Worm (Caenorhabditis elegans) whole organism, dauer: Measurements from ENCODE around the gene col-84.

Source experiments
- unc-62 ChIP-seq: sonication (generic microtip); optimal IDR thresholded peaks from 2 replicates; lab custom pipeline; 2017; ENCODE audit warnings: missing biosample characterization, missing genetic modification reagents, missing genetic modification characterization

col-84 gene

DNA sequence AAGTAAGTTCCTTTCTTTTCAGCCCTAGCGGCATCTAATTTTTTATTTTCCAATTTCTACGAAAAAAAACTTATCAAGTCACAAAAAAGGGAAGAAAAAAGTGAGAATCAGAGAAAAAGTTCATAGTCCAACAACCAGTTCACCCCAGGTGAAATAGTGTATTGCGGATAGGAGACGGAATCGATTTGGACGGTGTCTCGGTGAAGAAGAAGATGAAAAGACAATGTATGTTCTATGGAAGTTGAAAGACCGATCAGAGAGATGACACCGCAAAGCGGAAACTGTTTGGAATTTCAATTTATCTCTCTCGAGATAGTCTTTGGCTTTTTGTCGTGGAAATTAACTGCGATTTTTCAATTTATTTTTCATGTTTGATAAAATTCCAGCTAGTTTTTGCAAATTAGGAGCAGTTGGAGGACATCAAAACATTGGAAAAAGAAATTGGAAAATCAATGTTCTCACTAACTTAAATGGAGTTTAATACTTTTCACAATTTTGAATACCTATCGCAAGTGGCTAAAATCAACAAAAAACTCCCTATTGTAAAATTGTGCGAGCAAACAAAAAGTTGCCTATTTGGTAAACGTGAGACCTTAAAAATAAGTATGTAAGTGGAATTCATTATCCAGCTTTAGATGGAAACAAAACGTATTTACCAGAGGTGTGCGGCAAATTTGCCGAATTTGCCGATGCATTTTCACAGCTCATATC lies 16.0 kb upstream of the col-84 start:
- no peak for TF ChIP-seq unc-62 (GFP tag; lab: Kevin White, UChicago)

DNA sequence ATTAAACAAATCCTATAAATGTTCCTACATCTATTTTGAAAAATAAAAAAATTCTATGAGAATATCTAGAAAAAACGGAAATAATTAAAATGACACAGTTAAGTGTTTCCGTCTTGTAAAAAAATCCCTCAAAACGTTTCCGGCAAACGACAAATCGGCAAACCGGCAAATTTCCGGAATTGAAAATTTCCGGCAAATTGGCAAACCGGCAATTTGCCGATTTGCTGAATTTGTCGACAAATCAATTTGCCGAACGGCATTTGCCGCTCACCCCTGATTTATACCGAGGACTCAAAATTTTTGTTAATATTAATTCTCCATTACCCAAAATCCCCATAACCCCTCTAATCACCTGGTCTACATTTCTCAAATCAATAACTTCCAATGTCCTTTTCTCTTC lies 15.2 kb upstream of the col-84 start:
- no peak for TF ChIP-seq unc-62 (GFP tag; lab: Kevin White, UChicago)

DNA sequence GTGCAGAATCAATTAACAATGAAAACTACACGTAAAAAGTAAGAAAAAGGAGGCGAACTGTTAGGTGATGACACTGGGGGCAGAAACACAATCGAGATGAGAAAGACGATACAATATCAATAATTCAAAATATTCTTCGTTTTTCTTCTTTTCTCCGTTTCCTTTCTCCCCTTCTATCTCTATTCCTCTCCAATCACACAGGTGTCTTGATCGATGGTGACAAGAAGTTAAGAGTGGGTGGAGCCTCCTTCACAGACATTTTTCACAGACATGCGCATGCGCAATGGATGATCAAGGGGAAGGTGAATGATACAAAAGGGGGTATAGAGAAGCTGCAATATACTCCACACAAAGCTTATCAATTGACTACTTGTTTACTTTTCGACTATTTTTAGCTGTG lies 13.6 kb upstream of the col-84 start:
- TF ChIP-seq unc-62 (GFP tag; lab: Kevin White, UChicago) = no peak

DNA sequence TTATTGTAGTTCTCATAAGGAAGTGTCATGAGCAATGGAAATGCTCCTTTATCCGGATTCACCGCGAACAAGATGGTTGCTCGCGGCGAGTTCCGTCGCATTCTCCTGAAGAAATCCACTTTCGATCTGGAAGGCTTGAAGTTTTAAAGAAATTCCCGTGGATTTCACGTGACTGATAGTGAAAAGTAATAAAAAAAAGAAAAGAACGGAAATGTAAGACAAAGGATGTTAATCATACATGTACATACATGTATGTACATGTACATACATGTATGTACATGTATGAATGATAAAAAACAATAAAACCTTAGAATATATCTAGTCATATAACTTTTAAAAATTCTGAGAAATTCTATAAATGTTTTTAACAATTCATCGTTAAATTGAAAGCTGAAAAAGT lies 12.0 kb upstream of the col-84 start, which contains the start of gene clh-1:
Gene clh-1 (minus strand): TSS at position 101 of the 400 bp plus-strand sequence.
- no peak for TF ChIP-seq unc-62 (GFP tag; lab: Kevin White, UChicago)

DNA sequence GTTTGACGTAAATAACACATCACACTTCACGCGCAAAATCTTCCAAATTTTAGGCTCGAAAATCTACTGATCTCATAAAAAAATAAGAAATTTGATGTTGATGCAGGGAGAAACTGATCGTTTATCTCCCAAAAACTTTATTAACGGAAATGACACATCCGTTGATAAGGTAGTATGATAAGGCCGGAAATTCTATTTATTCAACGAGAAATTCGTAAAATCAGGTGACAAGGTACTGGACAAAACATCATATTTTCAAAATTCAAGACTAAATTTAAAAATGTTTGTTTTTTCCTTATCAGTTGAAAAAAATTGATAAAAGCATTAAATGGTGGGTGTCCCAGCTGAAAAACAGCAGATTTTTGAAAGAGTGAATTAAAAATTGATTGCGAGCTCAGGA lies 8.5 kb upstream of the col-84 start:
- no peak for TF ChIP-seq unc-62 (GFP tag; lab: Kevin White, UChicago)

DNA sequence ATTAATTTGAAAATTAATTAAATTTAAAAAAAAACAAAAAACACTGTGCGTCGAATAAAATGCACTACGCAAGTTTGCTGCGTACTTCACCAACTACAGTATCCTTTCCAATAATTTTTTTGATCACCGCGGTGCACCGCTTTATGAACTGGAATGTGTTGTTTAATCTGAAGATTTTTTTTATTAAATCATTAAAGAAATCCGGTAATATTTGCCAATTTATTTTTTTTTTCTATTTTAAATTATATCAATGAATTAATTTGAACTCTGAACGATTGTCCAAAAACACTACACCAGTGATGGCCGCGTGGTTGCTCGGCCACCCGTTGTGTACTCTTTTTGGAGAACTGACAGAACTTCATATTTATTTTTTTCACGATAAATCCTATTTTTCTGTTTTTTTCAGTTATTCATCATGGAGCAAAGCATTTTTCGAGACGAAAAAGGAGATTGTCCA lies 7.7 kb upstream of the col-84 start, which contains the start of gene K12D12.5:
Gene K12D12.5 (plus strand): TSS at position 407 of the 457 bp plus-strand sequence.
- no peak for TF ChIP-seq unc-62 (GFP tag; lab: Kevin White, UChicago)

DNA sequence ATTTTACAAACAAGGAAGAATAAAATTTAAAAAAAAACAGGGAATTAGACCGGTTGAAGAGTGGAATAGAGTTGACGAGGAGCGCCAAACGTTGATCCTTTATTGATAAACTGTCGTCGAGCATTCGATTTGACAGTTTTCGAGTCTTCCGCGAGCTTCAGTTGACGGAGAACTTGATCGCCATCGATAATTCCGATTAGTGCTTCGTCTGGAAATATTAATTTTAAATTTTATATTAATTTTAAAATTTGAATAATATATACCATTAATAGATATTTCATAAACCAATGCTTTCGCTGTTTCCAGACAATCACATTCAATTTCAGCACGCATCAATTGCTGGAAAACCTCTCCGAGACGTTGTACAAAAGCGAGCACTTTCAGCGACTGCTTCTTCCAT lies 2.7 kb upstream of the col-84 start, which contains the start of gene K12D12.4:
Gene K12D12.4 (minus strand): TSS at position 101 of the 400 bp plus-strand sequence.
- no peak for TF ChIP-seq unc-62 (GFP tag; lab: Kevin White, UChicago)

DNA sequence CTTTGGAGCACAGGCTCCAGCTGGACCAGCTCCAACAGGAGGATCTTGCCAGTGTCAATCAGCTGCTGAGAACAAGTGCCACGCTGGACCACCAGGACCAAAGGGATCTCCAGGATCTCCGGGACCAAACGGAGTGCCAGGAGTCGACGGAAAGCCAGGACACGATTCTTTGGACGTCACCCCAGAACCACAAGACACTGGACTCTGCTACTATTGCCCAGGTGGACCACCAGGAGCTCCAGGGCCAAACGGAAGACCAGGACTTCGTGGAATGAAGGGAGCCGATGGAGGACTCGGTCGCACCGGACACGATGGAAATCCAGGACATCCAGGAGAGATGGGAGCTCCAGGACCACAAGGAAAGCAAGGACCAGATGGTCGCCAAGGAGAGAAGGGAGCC lies 559 bp downstream of the col-84 start:
- TF ChIP-seq unc-62 (GFP tag; lab: Kevin White, UChicago) = no peak

DNA sequence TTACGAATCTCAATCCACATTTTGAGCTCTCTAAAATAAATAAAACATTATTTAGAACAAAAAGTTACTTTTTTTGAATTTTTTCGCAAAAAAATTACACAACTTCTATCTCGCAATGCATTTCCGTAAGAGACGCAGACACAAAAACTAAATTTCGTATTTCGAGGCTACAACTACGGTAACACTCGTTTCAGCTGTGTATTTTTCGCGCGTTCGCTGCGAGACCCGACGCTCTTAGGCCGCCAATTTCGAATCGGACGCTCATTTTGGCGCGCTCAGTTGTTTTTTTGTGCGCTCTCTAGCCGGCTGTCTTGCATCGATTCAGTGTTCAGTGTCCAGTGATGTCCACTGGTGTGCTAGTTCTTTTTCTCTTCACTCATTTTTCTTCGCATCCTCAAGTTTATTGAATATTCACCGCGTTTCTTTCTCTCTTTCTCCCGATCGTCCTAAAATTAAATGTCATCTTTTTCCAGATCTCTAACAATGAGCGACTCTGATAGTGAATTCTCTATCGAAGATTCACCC lies 6.4 kb downstream of the col-84 start, which contains the start of the genes npp-3 and top-2:
Gene npp-3 (minus strand): TSS at position 115 of the 525 bp plus-strand sequence.
Gene top-2 (plus strand): TSS at position 475 of the 525 bp plus-strand sequence.
- no peak for TF ChIP-seq unc-62 (GFP tag; lab: Kevin White, UChicago)

DNA sequence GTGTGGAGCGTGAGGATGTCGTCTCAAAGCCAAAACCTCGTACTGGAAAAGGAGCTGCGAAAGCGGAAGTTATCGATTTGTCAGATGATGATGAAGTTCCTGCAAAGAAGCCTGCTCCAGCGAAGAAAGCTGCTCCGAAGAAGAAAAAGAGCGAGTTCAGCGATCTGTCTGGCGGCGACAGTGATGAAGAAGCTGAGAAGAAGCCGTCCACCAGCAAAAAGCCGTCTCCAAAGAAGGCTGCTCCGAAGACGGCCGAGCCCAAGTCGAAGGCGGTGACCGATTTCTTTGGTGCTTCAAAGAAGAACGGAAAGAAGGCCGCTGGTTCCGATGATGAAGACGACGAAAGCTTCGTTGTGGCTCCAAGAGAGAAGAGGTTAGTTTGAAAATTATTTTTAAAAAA lies 11.4 kb downstream of the col-84 start:
- TF ChIP-seq unc-62 (GFP tag; lab: Kevin White, UChicago) = no peak

DNA sequence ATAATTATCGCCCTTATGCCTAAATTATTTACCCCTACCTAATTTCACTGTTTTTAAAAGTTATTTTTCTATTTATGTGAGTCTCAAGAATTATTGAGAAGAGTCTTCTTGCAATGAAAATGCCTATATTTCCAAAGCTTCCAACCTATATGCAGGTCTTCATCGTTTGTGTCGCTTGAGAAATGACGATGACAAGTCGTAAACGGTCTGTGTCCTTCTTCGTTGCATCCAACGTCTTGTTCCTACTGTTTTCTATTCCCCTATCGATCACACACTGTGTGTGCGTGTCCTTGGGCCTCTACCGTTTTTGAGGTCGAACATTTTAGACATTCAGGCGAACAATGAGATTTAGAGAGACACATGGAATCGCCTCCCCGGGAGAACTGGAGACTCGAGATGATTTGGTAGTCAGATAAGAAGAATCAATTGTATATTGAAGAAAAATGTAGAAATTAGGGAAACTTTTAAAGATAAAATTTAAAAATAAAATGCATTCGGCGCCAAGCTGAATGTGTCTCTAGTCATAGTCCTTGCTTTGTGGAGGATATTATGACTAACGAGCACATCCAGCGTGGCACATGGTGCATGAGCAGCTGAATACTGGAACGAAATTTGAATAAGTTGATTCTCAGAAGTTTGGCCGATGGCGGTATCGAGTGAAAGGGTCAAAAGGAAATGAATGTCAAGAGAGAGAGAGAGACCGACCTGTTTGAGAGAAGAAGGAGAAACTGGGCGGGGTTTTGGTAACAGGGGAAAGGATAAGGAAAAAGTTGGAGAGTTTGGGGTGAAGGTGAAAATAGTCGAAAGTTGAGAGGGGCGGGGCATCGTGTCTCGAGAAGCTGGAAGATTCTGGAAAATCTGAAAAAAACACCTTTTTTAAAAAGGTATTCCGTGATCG lies 12.4 kb downstream of the col-84 start:
- TF ChIP-seq unc-62 (GFP tag; lab: Kevin White, UChicago) = no peak

DNA sequence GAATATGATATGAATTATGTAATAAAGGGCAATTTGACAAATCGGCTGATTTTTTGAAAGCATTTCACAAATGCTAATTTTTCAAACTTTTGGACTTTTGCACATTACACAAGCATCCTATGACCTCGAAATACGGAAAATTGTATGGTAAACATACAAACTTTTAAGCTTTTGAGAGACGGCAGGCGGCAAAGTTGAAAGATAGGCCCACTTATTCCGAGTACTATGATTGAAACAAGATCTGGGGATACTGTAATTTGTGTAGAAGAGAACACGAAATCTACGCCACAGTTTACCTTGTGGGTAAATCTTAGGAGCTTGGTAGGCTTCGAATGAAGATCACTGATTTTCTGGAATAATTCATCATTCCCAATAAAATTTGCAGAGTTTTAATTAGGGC lies 15.3 kb downstream of the col-84 start, which contains the start of gene ZK930.6:
Gene ZK930.6 (plus strand): TSS at position 301 of the 400 bp plus-strand sequence.
- TF ChIP-seq unc-62 (GFP tag; lab: Kevin White, UChicago) = no peak

DNA sequence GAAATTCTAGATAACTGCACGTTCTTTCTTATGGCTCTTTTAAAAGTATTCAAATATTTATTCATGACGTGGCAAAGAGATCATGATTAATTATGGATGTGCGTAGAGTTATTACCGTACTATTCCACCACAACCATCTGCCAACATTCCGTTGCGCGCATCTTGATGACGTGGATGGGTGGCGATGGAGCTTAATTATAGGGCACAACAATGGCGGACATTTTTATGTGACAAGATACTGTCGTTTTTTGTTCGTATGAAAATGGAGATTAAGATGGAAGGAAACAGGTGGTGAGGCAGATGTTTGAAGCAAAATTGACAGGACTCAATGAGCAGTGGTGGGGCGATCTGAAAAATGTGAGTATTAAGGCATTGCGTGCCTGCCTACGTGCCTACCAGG lies 19.4 kb downstream of the col-84 start:
- no peak for TF ChIP-seq unc-62 (GFP tag; lab: Kevin White, UChicago)

DNA sequence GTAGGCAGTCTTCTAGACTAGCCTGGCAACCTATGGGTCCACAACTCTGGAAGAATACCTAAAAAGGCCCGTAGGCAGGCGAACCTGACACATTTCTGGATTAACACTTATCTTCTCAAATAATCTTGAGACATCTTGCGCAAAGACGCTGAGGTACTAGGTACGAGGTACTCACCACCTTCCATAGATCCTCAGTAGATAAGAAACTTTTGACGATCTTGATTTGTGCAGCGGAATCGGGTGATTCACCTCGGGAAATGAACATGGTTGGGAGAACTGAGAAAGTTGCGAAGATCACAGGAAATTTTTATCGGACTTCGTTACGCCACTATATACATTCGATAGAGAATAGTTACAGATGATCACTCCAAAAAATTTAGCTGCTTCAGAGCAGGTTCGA lies 19.8 kb downstream of the col-84 start:
- no peak for TF ChIP-seq unc-62 (GFP tag; lab: Kevin White, UChicago)

DNA sequence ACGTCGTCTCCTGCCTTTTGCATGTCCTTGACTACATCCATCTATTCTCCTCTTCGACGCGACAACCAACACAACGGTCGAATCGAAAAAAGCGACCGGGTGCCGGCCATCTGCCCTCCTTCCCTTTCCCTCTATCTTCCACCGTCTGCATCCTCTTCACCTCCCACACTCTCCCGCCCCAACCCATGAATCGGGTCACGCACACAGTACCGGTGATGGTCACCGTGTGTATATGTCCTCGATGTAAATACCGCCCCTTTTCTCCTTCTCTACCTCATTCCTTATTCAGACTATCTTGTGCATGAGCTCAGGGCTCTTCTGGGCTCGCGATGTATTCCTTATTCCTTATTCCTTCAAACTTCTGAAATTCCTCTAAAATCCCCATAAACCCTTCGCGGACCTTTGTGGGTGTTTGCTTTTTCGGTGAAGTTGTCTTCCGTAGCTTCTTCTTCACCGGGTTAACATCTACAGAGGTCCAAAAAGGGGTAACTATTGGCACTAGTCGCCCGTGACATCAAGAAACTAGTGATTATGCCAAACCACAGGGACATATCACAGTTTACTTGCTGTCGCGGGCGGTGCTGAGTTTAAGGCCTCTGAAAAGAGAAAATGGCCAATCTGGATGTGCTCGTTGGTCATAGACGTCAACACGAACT lies 21.2 kb downstream of the col-84 start:
- TF ChIP-seq unc-62 (GFP tag; lab: Kevin White, UChicago) = no peak
